Worm (Caenorhabditis elegans) whole organism, L4 larva: ENCODE data around the gene romo-1.
A peak's percentile ranks its signal among the peaks of the same experiment; 100 is the strongest.

ENCODE experiments used
- Y48G9A.11 ChIP-seq: fragments of 200-800 bp; sonication (Bioruptor generic); IDR thresholded peaks from 2 replicates; pipeline ENCODE4 v1.3.6; 2022; ENCODE audit warnings: missing genetic modification reagents, missing genetic modification characterization, missing compliant biosample characterization
- hmg-1.1 ChIP-seq: fragments of 200-800 bp; sonication (Bioruptor generic); IDR thresholded peaks from 2 replicates; pipeline ENCODE4 v1.3.6; 2022; ENCODE audit warnings: missing genetic modification reagents, missing genetic modification characterization, missing compliant biosample characterization
- lin-15B ChIP-seq: fragments of 150-350 bp; sonication (generic microtip); optimal IDR thresholded peaks from 3 replicates; lab custom pipeline; 2014; ENCODE audit warnings: missing biosample characterization, missing genetic modification characterization
- lin-38 ChIP-seq: fragments of 200-800 bp; sonication (Bioruptor generic); IDR thresholded peaks from 2 replicates; pipeline ENCODE4 v1.3.6; 2022; ENCODE audit warnings: missing genetic modification reagents, missing genetic modification characterization, missing compliant biosample characterization
- zip-11 ChIP-seq: fragments of 200-800 bp; sonication (Bioruptor generic); IDR thresholded peaks from 2 replicates; pipeline ENCODE4 v1.3.6; 2022; ENCODE audit warnings: missing genetic modification characterization, missing compliant biosample characterization

romo-1 gene

ce11 chrII:13188084-13188483, 49.6 kb downstream of the romo-1 start:
- no peak for TF ChIP-seq lin-15B
- peak; percentile 58 for TF ChIP-seq lin-38 (GFP tag; lab: Robert Waterston, UW)
- no peak for TF ChIP-seq hmg-1.1 (GFP tag; lab: Robert Waterston, UW)
- TF ChIP-seq Y48G9A.11 (GFP tag; lab: Robert Waterston, UW): peak; percentile 36; the same call in 1 of the 2 replicates
- no peak for TF ChIP-seq zip-11 (GFP tag; lab: Robert Waterston, UW)
